Worm (Caenorhabditis elegans) whole organism, L4/young adult: ENCODE measurements around the gene cnc-8.

Experiments used
- W03F9.2 ChIP-seq: fragments of 150-350 bp; optimal IDR thresholded peaks from 2 replicates; lab custom pipeline; 2014; ENCODE audit warnings: missing biosample characterization, missing genetic modification characterization
- dao-5 ChIP-seq: sonication (generic microtip); optimal IDR thresholded peaks from 2 replicates; lab custom pipeline; 2016; ENCODE audit warnings: missing genotype, missing genetic modification characterization, moderate library complexity, missing compliant biosample characterization

ce11 chrX:10340044-10340443 is 33.6 kb downstream of the cnc-8 start:
- TF ChIP-seq dao-5 (tag; lab: Kevin White, UChicago) = no peak
- no peak for TF ChIP-seq W03F9.2 (tag; lab: Kevin White, UChicago)
